Worm (Caenorhabditis elegans): ENCODE results near the gene dnj-1.

The dnj-1 gene

ce11 chrIV:11311484-11311883, 12.6 kb downstream of the dnj-1 start:
- no peak for TF ChIP-seq tlp-1 (tag; optimal IDR thresholded peaks at IDR 0.05)

- TF ChIP-seq ztf-11 (tag; optimal IDR thresholded peaks at IDR 0.05) (no peak), F16B12.6 (tag; optimal IDR thresholded peaks at IDR 0.05) (no peak), unc-130 (tag; optimal IDR thresholded peaks at IDR 0.05) (no peak), pqm-1 (tag; optimal IDR thresholded peaks at IDR 0.05) (no peak), hpl-2 (GFP tag; optimal IDR thresholded peaks at IDR 0.05) (no peak), unc-86 (tag; optimal IDR thresholded peaks at IDR 0.05) (no peak), tlp-1 (tag; optimal IDR thresholded peaks at IDR 0.05) (no peak)
These were observed 15.0 kb downstream of the dnj-1 start, which contains the start of gene dnj-2 for ce11 chrIV:11313880-11314279. dnj-2 (minus strand) TSS chrIV:11313980.

ce11 chrIV:11314885-11315284, 16.0 kb downstream of the dnj-1 start, which contains the start of the genes B0035.3, B0035.22 and pfd-4:
B0035.3 (minus strand) TSS chrIV:11314998.
B0035.22 (plus strand) TSS chrIV:11315153.
pfd-4 (plus strand) TSS chrIV:11315207.
- TF ChIP-seq unc-30 (tag; optimal IDR thresholded peaks at IDR 0.05): no peak
- TF ChIP-seq nhr-28 (tag; optimal IDR thresholded peaks at IDR 0.05): no peak
- no peak for TF ChIP-seq zag-1 (tag; optimal IDR thresholded peaks at IDR 0.05)
- TF ChIP-seq lin-39 (tag; optimal IDR thresholded peaks at IDR 0.05): no peak
- TF ChIP-seq sox-4 (tag; optimal IDR thresholded peaks at IDR 0.05): peak; percentile 67
- TF ChIP-seq mef-2 (tag; optimal IDR thresholded peaks at IDR 0.05): no peak
- no peak for TF ChIP-seq tlp-1 (tag; optimal IDR thresholded peaks at IDR 0.05)
- TF ChIP-seq tbx-2 (tag; optimal IDR thresholded peaks at IDR 0.05): peak; percentile 82
- peak; percentile 39 for TF ChIP-seq fkh-8 (tag; optimal IDR thresholded peaks at IDR 0.05)
- TF ChIP-seq elt-2 (tag; optimal IDR thresholded peaks at IDR 0.05): no peak
- TF ChIP-seq alr-1 (tag; optimal IDR thresholded peaks at IDR 0.05; ENCODE audit: borderline replicate concordance): no peak
- no peak for TF ChIP-seq nhr-237 (tag; optimal IDR thresholded peaks at IDR 0.05)
- peak; percentile 33 for TF ChIP-seq C16A3.4 (tag; optimal IDR thresholded peaks at IDR 0.05)
- no peak for TF ChIP-seq skn-1 (tag; optimal IDR thresholded peaks at IDR 0.05)
- TF ChIP-seq swsn-7 (tag; optimal IDR thresholded peaks at IDR 0.05): peak; percentile 77
- no peak for TF ChIP-seq lin-13 (GFP tag; optimal IDR thresholded peaks at IDR 0.05)
- no peak for TF ChIP-seq nhr-12 (tag; optimal IDR thresholded peaks at IDR 0.05)
- no peak for TF ChIP-seq ceh-63 (GFP tag; optimal IDR thresholded peaks at IDR 0.05)
- peak; percentile 73 for TF ChIP-seq pax-3 (tag; optimal IDR thresholded peaks at IDR 0.05)
- no peak for TF ChIP-seq sup-37 (GFP tag; optimal IDR thresholded peaks at IDR 0.05)
- no peak for TF ChIP-seq pqm-1 (tag; optimal IDR thresholded peaks at IDR 0.05)
- TF ChIP-seq nhr-85 (tag): peak; percentile 84
- no peak for TF ChIP-seq unc-62 (GFP tag; optimal IDR thresholded peaks at IDR 0.05)
- TF ChIP-seq fos-1 (tag; optimal IDR thresholded peaks at IDR 0.05): peak; percentile 11
- peak in 1 of 3 experiments; percentile 30 for TF ChIP-seq ceh-82 (tag; optimal IDR thresholded peaks at IDR 0.05)
- TF ChIP-seq elt-3 (tag; optimal IDR thresholded peaks at IDR 0.05): peak in 2 of 6 experiments; percentile 16 to 54
- TF ChIP-seq lin-35 (GFP tag; optimal IDR thresholded peaks at IDR 0.05): peak; percentile 35 to 50
- TF ChIP-seq nhr-71 (tag; optimal IDR thresholded peaks at IDR 0.05): peak; percentile 82
- TF ChIP-seq hlh-17 (GFP tag; optimal IDR thresholded peaks at IDR 0.05; ENCODE audit: borderline replicate concordance): no peak
- peak; percentile 70 to 79 for TF ChIP-seq lsy-2 (tag; optimal IDR thresholded peaks at IDR 0.05)
- TF ChIP-seq hlh-4 (tag; optimal IDR thresholded peaks at IDR 0.05): no peak
- no peak for TF ChIP-seq zip-4 (GFP tag; optimal IDR thresholded peaks at IDR 0.05)
- TF ChIP-seq nhr-19 (GFP tag; conservative IDR thresholded peaks at IDR 0.05): peak; percentile 58
- no peak for TF ChIP-seq nhr-84 (tag; optimal IDR thresholded peaks at IDR 0.05)
- TF ChIP-seq ztf-11 (tag; optimal IDR thresholded peaks at IDR 0.05): peak in 1 of 2 experiments; percentile 83
- peak in 1 of 2 experiments; percentile 3 for TF ChIP-seq mdl-1 (tag; optimal IDR thresholded peaks at IDR 0.05)
- TF ChIP-seq fkh-10 (GFP tag; optimal IDR thresholded peaks at IDR 0.05): no peak
- no peak for TF ChIP-seq egl-27 (tag; optimal IDR thresholded peaks at IDR 0.05)
- TF ChIP-seq snpc-4 (tag; optimal IDR thresholded peaks at IDR 0.05): peak; percentile 44
- no peak for TF ChIP-seq nhr-76 (tag; optimal IDR thresholded peaks at IDR 0.05)
- TF ChIP-seq ceh-88 (GFP tag; IDR thresholded peaks at IDR 0.05): no peak
- no peak for TF ChIP-seq grh-1 (GFP tag; IDR thresholded peaks at IDR 0.05)
- no peak for TF ChIP-seq sptf-1 (tag; optimal IDR thresholded peaks at IDR 0.05)
- TF ChIP-seq xbp-1 (tag; optimal IDR thresholded peaks at IDR 0.05): peak; percentile 72
- no peak for TF ChIP-seq unc-98 (GFP tag; IDR thresholded peaks at IDR 0.05)
- peak; percentile 66 for TF ChIP-seq mep-1 (tag; optimal IDR thresholded peaks at IDR 0.05)
